Worm (Caenorhabditis elegans) whole organism, L1 larva: ENCODE results near the gene K07E8.6.
"Not testable (repeated sequence)": the region's sequence is repeated elsewhere in the genome, so short reads cannot be mapped to it uniquely, and the experiment has no call there.

Experiments used
- C16A3.4 ChIP-seq: fragments of 150-350 bp; optimal IDR thresholded peaks from 2 replicates; lab custom pipeline; 2014; ENCODE audit warnings: missing biosample characterization, missing genetic modification characterization
- Y116A8C.19 ChIP-seq: sonication (generic microtip); optimal IDR thresholded peaks from 2 replicates; lab custom pipeline; 2016; ENCODE audit warnings: missing compliant biosample characterization, missing genetic modification characterization, borderline replicate concordance
- blmp-1 ChIP-seq: fragments of 150-350 bp; optimal IDR thresholded peaks from 2 replicates; lab custom pipeline; 2014; ENCODE audit warnings: missing biosample characterization, missing genetic modification characterization
- ceh-90 ChIP-seq: sonication (generic microtip); optimal IDR thresholded peaks from 2 replicates; lab custom pipeline; 2016; ENCODE audit warnings: missing genetic modification characterization, missing compliant biosample characterization
- ces-1 ChIP-seq: fragments of 150-350 bp; optimal IDR thresholded peaks from 2 replicates; lab custom pipeline; 2014; ENCODE audit warnings: missing biosample characterization, missing genetic modification reagents, missing genetic modification characterization
- dpl-1 ChIP-seq, 3 experiments: fragments of 150-350 bp in 2 of 3; sonication (generic microtip) in 1 of 3; optimal IDR thresholded peaks; 2 replicates each; lab custom pipeline; 2014 to 2017; ENCODE audit warnings: missing biosample characterization in 3 of 3, missing genetic modification characterization in 3 of 3, missing genetic modification reagents in 3 of 3
- efl-1 ChIP-seq, 4 experiments: fragments of 150-350 bp; optimal IDR thresholded peaks in 3 of 4; peaks in 1 of 4; 1 replicate in 1 of 4; 2 replicates in 3 of 4; lab custom pipeline; 2014; ENCODE audit warnings: missing biosample characterization in 2 of 4, missing genetic modification characterization in 2 of 4, missing genetic modification reagents in 2 of 4
- egl-13 ChIP-seq: sonication (generic microtip); optimal IDR thresholded peaks from 2 replicates; lab custom pipeline; 2016; ENCODE audit warnings: missing genotype, missing genetic modification reagents, missing genetic modification characterization, missing compliant biosample characterization
- egl-27 ChIP-seq, 2 experiments: fragments of 150-350 bp in 1 of 2; sonication (generic microtip); optimal IDR thresholded peaks; 3 replicates each; lab custom pipeline; 2017 to 2018; ENCODE audit warnings: missing biosample characterization in 2 of 2, missing genetic modification characterization in 2 of 2, missing genetic modification reagents in 2 of 2
- elt-3 ChIP-seq, 6 experiments: fragments of 150-350 bp in 1 of 6; sonication (generic microtip); optimal IDR thresholded peaks; 2 replicates each; lab custom pipeline; 2017 to 2018; ENCODE audit warnings: missing biosample characterization in 6 of 6, missing genetic modification characterization in 6 of 6, inconsistent platforms in 1 of 6
- ets-5 ChIP-seq: fragments of 200-800 bp; sonication (Bioruptor generic); IDR thresholded peaks from 2 replicates; pipeline ENCODE4 v1.3.6; 2022; ENCODE audit warnings: missing genetic modification characterization, missing compliant biosample characterization
- fkh-4 ChIP-seq: sonication (generic microtip); optimal IDR thresholded peaks from 2 replicates; lab custom pipeline; 2016; ENCODE audit warnings: missing compliant biosample characterization, missing genetic modification characterization, borderline replicate concordance
- fkh-8 ChIP-seq: sonication (generic microtip); optimal IDR thresholded peaks from 2 replicates; lab custom pipeline; 2016; ENCODE audit warnings: mild to moderate bottlenecking, missing genetic modification characterization, missing compliant biosample characterization
- hlh-4 ChIP-seq: sonication (generic microtip); optimal IDR thresholded peaks from 2 replicates; lab custom pipeline; 2016; ENCODE audit warnings: mild to moderate bottlenecking, missing genetic modification characterization, missing compliant biosample characterization
- hpl-2 ChIP-seq: fragments of 150-350 bp; optimal IDR thresholded peaks from 2 replicates; lab custom pipeline; 2014; ENCODE audit warnings: missing biosample characterization, missing genetic modification reagents, missing genetic modification characterization
- irx-1 ChIP-seq: sonication (generic microtip); optimal IDR thresholded peaks from 2 replicates; lab custom pipeline; 2016; ENCODE audit warnings: missing genetic modification characterization, missing compliant biosample characterization
- lin-13 ChIP-seq: fragments of 150-350 bp; optimal IDR thresholded peaks from 2 replicates; lab custom pipeline; 2014; ENCODE audit warnings: missing biosample characterization, missing genetic modification reagents, missing genetic modification characterization
- lin-14 ChIP-seq: fragments of 200-800 bp; sonication (Bioruptor generic); optimal IDR thresholded peaks from 2 replicates; lab custom pipeline; 2018; ENCODE audit warnings: mild to moderate bottlenecking, missing genetic modification characterization, moderate library complexity, missing compliant biosample characterization
- lin-15B ChIP-seq: fragments of 150-350 bp; sonication (generic microtip); optimal IDR thresholded peaks from 3 replicates; lab custom pipeline; 2014; ENCODE audit warnings: missing biosample characterization, missing genetic modification characterization
- lin-35 ChIP-seq, 2 experiments: fragments of 150-350 bp; optimal IDR thresholded peaks; 2 replicates each; lab custom pipeline; 2014; ENCODE audit warnings: missing biosample characterization in 2 of 2, missing genetic modification characterization in 2 of 2, missing genetic modification reagents in 2 of 2
- lir-3 ChIP-seq: sonication (generic microtip); optimal IDR thresholded peaks from 2 replicates; lab custom pipeline; 2016; ENCODE audit warnings: mild to moderate bottlenecking, missing genetic modification characterization, moderate library complexity, missing compliant biosample characterization; ENCODE audit not compliant: poor library complexity
- mab-9 ChIP-seq: fragments of 200-800 bp; sonication (Bioruptor generic); IDR thresholded peaks from 2 replicates; pipeline ENCODE4 v1.3.6; 2022; ENCODE audit warnings: missing genetic modification reagents, missing genetic modification characterization, missing compliant biosample characterization
- mef-2 ChIP-seq: fragments of 150-350 bp; optimal IDR thresholded peaks from 2 replicates; lab custom pipeline; 2014; ENCODE audit warnings: missing biosample characterization, missing genetic modification characterization
- nhr-19 ChIP-seq: fragments of 200-800 bp; sonication (Bioruptor generic); conservative IDR thresholded peaks from 2 replicates; pipeline ENCODE4 v1.3.6; 2022; ENCODE audit warnings: missing genetic modification characterization, missing compliant biosample characterization
- nhr-237 ChIP-seq: fragments of 150-350 bp; optimal IDR thresholded peaks from 2 replicates; lab custom pipeline; 2014; ENCODE audit warnings: missing biosample characterization, missing genetic modification characterization
- nhr-28 ChIP-seq: fragments of 150-350 bp; optimal IDR thresholded peaks from 2 replicates; lab custom pipeline; 2014; ENCODE audit warnings: missing biosample characterization, missing genetic modification characterization
- nhr-84 ChIP-seq: sonication (generic microtip); optimal IDR thresholded peaks from 2 replicates; lab custom pipeline; 2017; ENCODE audit warnings: missing biosample characterization, missing genetic modification characterization
- nhr-85 ChIP-seq: sonication (generic microtip); peaks from one replicate; lab custom pipeline; 2016; ENCODE audit warnings: missing genetic modification characterization, inconsistent platforms, missing compliant biosample characterization
- nhr-90 ChIP-seq: sonication (generic microtip); optimal IDR thresholded peaks from 2 replicates; lab custom pipeline; 2016; ENCODE audit warnings: mild to moderate bottlenecking, missing genetic modification characterization, missing compliant biosample characterization; ENCODE audit not compliant: poor library complexity
- pag-3 ChIP-seq: sonication (generic microtip); optimal IDR thresholded peaks from 2 replicates; lab custom pipeline; 2017; ENCODE audit warnings: missing genetic modification characterization, mild to moderate bottlenecking, missing compliant biosample characterization, antibody characterized with exemption, borderline replicate concordance; ENCODE audit not compliant: insufficient read depth
- skn-1 ChIP-seq: fragments of 150-350 bp; optimal IDR thresholded peaks from 2 replicates; lab custom pipeline; 2014; ENCODE audit warnings: missing biosample characterization, missing genetic modification characterization
- snu-23 ChIP-seq: sonication (generic microtip); optimal IDR thresholded peaks from 2 replicates; lab custom pipeline; 2016; ENCODE audit warnings: missing genetic modification characterization, missing compliant biosample characterization
- sox-4 ChIP-seq: sonication (generic microtip); optimal IDR thresholded peaks from 2 replicates; lab custom pipeline; 2016; ENCODE audit warnings: missing genetic modification characterization, missing compliant biosample characterization
- sup-37 ChIP-seq: fragments of 200-800 bp; sonication (Bioruptor generic); optimal IDR thresholded peaks from 2 replicates; lab custom pipeline; 2018; ENCODE audit warnings: mild to moderate bottlenecking, missing genetic modification characterization, missing compliant biosample characterization
- swsn-7 ChIP-seq: sonication (generic microtip); optimal IDR thresholded peaks from 2 replicates; lab custom pipeline; 2016; ENCODE audit warnings: missing genetic modification characterization, missing compliant biosample characterization
- tbx-2 ChIP-seq: sonication (generic microtip); optimal IDR thresholded peaks from 2 replicates; lab custom pipeline; 2016; ENCODE audit warnings: missing genetic modification characterization, missing compliant biosample characterization
- unc-130 ChIP-seq: fragments of 150-350 bp; optimal IDR thresholded peaks from 2 replicates; lab custom pipeline; 2017; ENCODE audit warnings: missing biosample characterization, missing genetic modification characterization, inconsistent platforms
- unc-62 ChIP-seq: fragments of 150-350 bp; optimal IDR thresholded peaks from 2 replicates; lab custom pipeline; 2014; ENCODE audit warnings: missing biosample characterization, missing genetic modification reagents, missing genetic modification characterization
- unc-86 ChIP-seq: sonication (generic microtip); optimal IDR thresholded peaks from 2 replicates; lab custom pipeline; 2016; ENCODE audit warnings: missing genetic modification characterization, missing compliant biosample characterization
- unc-98 ChIP-seq: fragments of 200-800 bp; sonication (Bioruptor generic); IDR thresholded peaks from 2 replicates; pipeline ENCODE4 v1.3.6; 2022; ENCODE audit warnings: missing genetic modification characterization, missing compliant biosample characterization
- vab-15 ChIP-seq: sonication (generic microtip); optimal IDR thresholded peaks from 2 replicates; lab custom pipeline; 2017; ENCODE audit warnings: missing genotype, mild to moderate bottlenecking, missing genetic modification characterization, missing compliant biosample characterization
- zip-4 ChIP-seq: fragments of 200-800 bp; sonication (Bioruptor generic); optimal IDR thresholded peaks from 2 replicates; lab custom pipeline; 2018; ENCODE audit warnings: mild to moderate bottlenecking, missing genetic modification characterization, moderate library complexity, missing compliant biosample characterization

Gene K07E8.6

ce11 chrII:612361-612760, 27.0 kb downstream of the K07E8.6 start, which contains the start of gene clec-118:
Gene clec-118, minus strand, starts transcription at chrII:612461.
- not testable (repeated sequence) for TF ChIP-seq ets-5 (GFP tag; lab: Robert Waterston, UW); blmp-1; swsn-7 (tag; lab: Kevin White, UChicago)
- TF ChIP-seq, all 84 proteins: peak for 0; not testable (repeated sequence) for 84

ce11 chrII:608757-609156, 30.6 kb downstream of the K07E8.6 start, which contains the start of gene W04H10.1:
Gene W04H10.1, plus strand, starts transcription at chrII:609057.
- TF ChIP-seq fkh-8 (no peak), unc-86 (no peak), mab-9 (GFP tag; lab: Robert Waterston, UW) (no peak), zip-4 (GFP tag; lab: Kevin White, UChicago) (no peak), pag-3 (tag; lab: Kevin White, UChicago) (no peak), fkh-4 (tag; lab: Kevin White, UChicago) (no peak), skn-1 (tag; lab: Kevin White, UChicago) (no peak), unc-130 (tag; lab: Kevin White, UChicago) (no peak)
- TF ChIP-seq, all 84 proteins: peak for 0

- TF ChIP-seq unc-98 (no peak), C16A3.4 (no peak), ceh-90 (tag; lab: Kevin White, UChicago) (no peak), snu-23 (peak; percentile 31), nhr-90 (no peak), nhr-84 (tag; lab: Kevin White, UChicago) (no peak), lin-35 (GFP tag; optimal IDR thresholded peaks at IDR 0.05; lab: Kevin White, UChicago) (no peak), elt-3 (tag; optimal IDR thresholded peaks at IDR 0.05; lab: Kevin White, UChicago) (no peak), tbx-2 (no peak), lin-15B (tag; lab: Kevin White, UChicago) (no peak), sup-37 (GFP tag; lab: Kevin White, UChicago) (no peak), nhr-85 (tag; lab: Kevin White, UChicago) (peak; percentile 78), nhr-19 (GFP tag; lab: Robert Waterston, UW) (no peak), swsn-7 (tag; lab: Kevin White, UChicago) (no peak), dpl-1 (GFP tag; optimal IDR thresholded peaks at IDR 0.05; lab: Kevin White, UChicago) (peak in 2 of 3 experiments; percentile 20 to 24), unc-62 (GFP tag; lab: Kevin White, UChicago) (no peak), nhr-28 (tag; lab: Kevin White, UChicago) (no peak), irx-1 (tag; lab: Kevin White, UChicago) (no peak), blmp-1 (peak; percentile 36), Y116A8C.19 (tag; lab: Kevin White, UChicago) (no peak)
Observed at ce11 chrII:608341-608740, 31.0 kb downstream of the K07E8.6 start, which contains the start of gene W04H10.6. Gene W04H10.6, minus strand, starts transcription at chrII:608441.

ce11 chrII:606033-606432, 33.3 kb downstream of the K07E8.6 start, which contains the start of gene W04H10.5:
Gene W04H10.5, plus strand, starts transcription at chrII:606333.
- no peak for TF ChIP-seq hpl-2
- no peak for TF ChIP-seq egl-13 (tag; lab: Kevin White, UChicago)
- no peak for TF ChIP-seq ces-1 (GFP tag; lab: Kevin White, UChicago)
- TF ChIP-seq egl-27 (tag; optimal IDR thresholded peaks at IDR 0.05; lab: Kevin White, UChicago) = no peak
- no peak for TF ChIP-seq fkh-4 (tag; lab: Kevin White, UChicago)
- TF ChIP-seq hlh-4 (tag; lab: Kevin White, UChicago) = no peak
- no peak for TF ChIP-seq sox-4
- TF ChIP-seq lin-35 (GFP tag; optimal IDR thresholded peaks at IDR 0.05; lab: Kevin White, UChicago) = no peak
- TF ChIP-seq vab-15 (tag; lab: Kevin White, UChicago) = no peak
- TF ChIP-seq nhr-90 = no peak
- no peak for TF ChIP-seq efl-1 (optimal IDR thresholded peaks at IDR 0.05; lab: Kevin White, UChicago)
- TF ChIP-seq efl-1 (GFP tag; optimal IDR thresholded peaks at IDR 0.05 in 1 of 2; lab: Kevin White, UChicago) = no peak
- no peak for TF ChIP-seq mef-2
- TF ChIP-seq lir-3 (tag; lab: Kevin White, UChicago) = no peak
- TF ChIP-seq mab-9 (GFP tag; lab: Robert Waterston, UW) = no peak
- TF ChIP-seq lin-14 (GFP tag; lab: Kevin White, UChicago) = no peak
- TF ChIP-seq nhr-237 (tag; lab: Kevin White, UChicago) = no peak
- TF ChIP-seq skn-1 (tag; lab: Kevin White, UChicago) = no peak
- TF ChIP-seq lin-13 (GFP tag; lab: Kevin White, UChicago) = no peak
- TF ChIP-seq irx-1 (tag; lab: Kevin White, UChicago) = no peak
